Worm (Caenorhabditis elegans) whole organism, L1 larva: ENCODE data around the gene Y41G9A.5.

Experiments used
- C04F5.9 ChIP-seq: sonication (generic microtip); optimal IDR thresholded peaks from 2 replicates; lab custom pipeline; 2016; ENCODE audit warnings: missing genetic modification characterization, missing compliant biosample characterization
- C16A3.4 ChIP-seq: fragments of 150-350 bp; optimal IDR thresholded peaks from 2 replicates; lab custom pipeline; 2014; ENCODE audit warnings: missing biosample characterization, missing genetic modification characterization
- C34B4.2 ChIP-seq: sonication (generic microtip); optimal IDR thresholded peaks from 2 replicates; lab custom pipeline; 2017; ENCODE audit warnings: mild to moderate bottlenecking, missing genetic modification characterization, missing compliant biosample characterization
- F16B12.6 ChIP-seq: fragments of 150-350 bp; optimal IDR thresholded peaks from 2 replicates; lab custom pipeline; 2014; ENCODE audit warnings: missing biosample characterization, missing genetic modification characterization
- Y116A8C.19 ChIP-seq: sonication (generic microtip); optimal IDR thresholded peaks from 2 replicates; lab custom pipeline; 2016; ENCODE audit warnings: missing compliant biosample characterization, missing genetic modification characterization, borderline replicate concordance
- aha-1 ChIP-seq: fragments of 150-350 bp; optimal IDR thresholded peaks from 2 replicates; lab custom pipeline; 2014; ENCODE audit warnings: missing biosample characterization, missing genetic modification characterization
- aly-2 ChIP-seq: fragments of 150-350 bp; optimal IDR thresholded peaks from 2 replicates; lab custom pipeline; 2014; ENCODE audit warnings: missing biosample characterization, missing genetic modification characterization
- blmp-1 ChIP-seq: fragments of 150-350 bp; optimal IDR thresholded peaks from 2 replicates; lab custom pipeline; 2014; ENCODE audit warnings: missing biosample characterization, missing genetic modification characterization
- ceh-63 ChIP-seq: fragments of 200-800 bp; sonication (Bioruptor generic); optimal IDR thresholded peaks from 2 replicates; lab custom pipeline; 2018; ENCODE audit warnings: mild to moderate bottlenecking, missing genetic modification characterization, missing compliant biosample characterization
- ceh-8 ChIP-seq: fragments of 200-800 bp; sonication (Bioruptor generic); optimal IDR thresholded peaks from 2 replicates; lab custom pipeline; 2018; ENCODE audit warnings: mild to moderate bottlenecking, missing genetic modification characterization, moderate library complexity, missing compliant biosample characterization
- ceh-82 ChIP-seq, 3 experiments: fragments of 150-350 bp in 1 of 3; sonication (generic microtip) in 2 of 3; optimal IDR thresholded peaks; 2 replicates each; lab custom pipeline; 2014 to 2017; ENCODE audit warnings: missing biosample characterization in 3 of 3, missing genetic modification characterization in 3 of 3
- ceh-88 ChIP-seq: fragments of 200-800 bp; sonication (Bioruptor generic); IDR thresholded peaks from 2 replicates; pipeline ENCODE4 v1.3.6; 2022; ENCODE audit warnings: missing genetic modification characterization, missing compliant biosample characterization
- dsc-1 ChIP-seq: sonication (generic microtip); optimal IDR thresholded peaks from 2 replicates; lab custom pipeline; 2016; ENCODE audit warnings: mild to moderate bottlenecking, missing genetic modification characterization, missing compliant biosample characterization
- efl-1 ChIP-seq, 4 experiments: fragments of 150-350 bp; optimal IDR thresholded peaks in 3 of 4; peaks in 1 of 4; 1 replicate in 1 of 4; 2 replicates in 3 of 4; lab custom pipeline; 2014; ENCODE audit warnings: missing biosample characterization in 2 of 4, missing genetic modification characterization in 2 of 4, missing genetic modification reagents in 2 of 4
- egl-27 ChIP-seq, 2 experiments: fragments of 150-350 bp in 1 of 2; sonication (generic microtip); optimal IDR thresholded peaks; 3 replicates each; lab custom pipeline; 2017 to 2018; ENCODE audit warnings: missing biosample characterization in 2 of 2, missing genetic modification characterization in 2 of 2, missing genetic modification reagents in 2 of 2
- elt-2 ChIP-seq: sonication (generic microtip); optimal IDR thresholded peaks from 2 replicates; lab custom pipeline; 2016; ENCODE audit warnings: missing genetic modification characterization, mild to moderate bottlenecking, inconsistent platforms, missing compliant biosample characterization, missing genetic modification reagents
- elt-3 ChIP-seq, 6 experiments: fragments of 150-350 bp in 1 of 6; sonication (generic microtip); optimal IDR thresholded peaks; 2 replicates each; lab custom pipeline; 2017 to 2018; ENCODE audit warnings: missing biosample characterization in 6 of 6, missing genetic modification characterization in 6 of 6, inconsistent platforms in 1 of 6
- fkh-4 ChIP-seq: sonication (generic microtip); optimal IDR thresholded peaks from 2 replicates; lab custom pipeline; 2016; ENCODE audit warnings: missing compliant biosample characterization, missing genetic modification characterization, borderline replicate concordance
- fkh-8 ChIP-seq: sonication (generic microtip); optimal IDR thresholded peaks from 2 replicates; lab custom pipeline; 2016; ENCODE audit warnings: mild to moderate bottlenecking, missing genetic modification characterization, missing compliant biosample characterization
- grh-1 ChIP-seq: fragments of 200-800 bp; sonication (Bioruptor generic); IDR thresholded peaks from 2 replicates; pipeline ENCODE4 v1.3.6; 2022; ENCODE audit warnings: missing genetic modification reagents, missing genetic modification characterization, missing compliant biosample characterization
- hpl-2 ChIP-seq: fragments of 150-350 bp; optimal IDR thresholded peaks from 2 replicates; lab custom pipeline; 2014; ENCODE audit warnings: missing biosample characterization, missing genetic modification reagents, missing genetic modification characterization
- irx-1 ChIP-seq: sonication (generic microtip); optimal IDR thresholded peaks from 2 replicates; lab custom pipeline; 2016; ENCODE audit warnings: missing genetic modification characterization, missing compliant biosample characterization
- jun-1 ChIP-seq: fragments of 150-350 bp; optimal IDR thresholded peaks from 2 replicates; lab custom pipeline; 2014; ENCODE audit warnings: missing biosample characterization, missing genetic modification reagents, missing genetic modification characterization
- lin-35 ChIP-seq, 2 experiments: fragments of 150-350 bp; optimal IDR thresholded peaks; 2 replicates each; lab custom pipeline; 2014; ENCODE audit warnings: missing biosample characterization in 2 of 2, missing genetic modification characterization in 2 of 2, missing genetic modification reagents in 2 of 2
- lin-39 ChIP-seq: fragments of 150-350 bp; optimal IDR thresholded peaks from 2 replicates; lab custom pipeline; 2014; ENCODE audit warnings: missing biosample characterization, missing genetic modification reagents, missing genetic modification characterization
- mab-9 ChIP-seq: fragments of 200-800 bp; sonication (Bioruptor generic); IDR thresholded peaks from 2 replicates; pipeline ENCODE4 v1.3.6; 2022; ENCODE audit warnings: missing genetic modification reagents, missing genetic modification characterization, missing compliant biosample characterization
- mef-2 ChIP-seq: fragments of 150-350 bp; optimal IDR thresholded peaks from 2 replicates; lab custom pipeline; 2014; ENCODE audit warnings: missing biosample characterization, missing genetic modification characterization
- mep-1 ChIP-seq: fragments of 150-350 bp; optimal IDR thresholded peaks from 2 replicates; lab custom pipeline; 2014; ENCODE audit warnings: missing biosample characterization, missing genetic modification characterization
- nhr-11 ChIP-seq: fragments of 150-350 bp; optimal IDR thresholded peaks from 2 replicates; lab custom pipeline; 2014; ENCODE audit warnings: missing biosample characterization, missing genetic modification characterization
- nhr-12 ChIP-seq: sonication (generic microtip); optimal IDR thresholded peaks from 2 replicates; lab custom pipeline; 2017; ENCODE audit warnings: missing biosample characterization, missing genetic modification characterization
- nhr-47 ChIP-seq: sonication (generic microtip); optimal IDR thresholded peaks from 2 replicates; lab custom pipeline; 2016; ENCODE audit warnings: mild to moderate bottlenecking, missing genetic modification characterization, moderate library complexity, missing compliant biosample characterization
- nhr-71 ChIP-seq: sonication (generic microtip); optimal IDR thresholded peaks from 2 replicates; lab custom pipeline; 2016; ENCODE audit warnings: mild to moderate bottlenecking, missing genetic modification characterization, moderate library complexity, missing compliant biosample characterization
- nhr-84 ChIP-seq: sonication (generic microtip); optimal IDR thresholded peaks from 2 replicates; lab custom pipeline; 2017; ENCODE audit warnings: missing biosample characterization, missing genetic modification characterization
- pax-3 ChIP-seq: fragments of 200-800 bp; sonication (Bioruptor generic); optimal IDR thresholded peaks from 2 replicates; lab custom pipeline; 2018; ENCODE audit warnings: mild to moderate bottlenecking, missing genetic modification characterization, moderate library complexity, missing compliant biosample characterization
- rnt-1 ChIP-seq: sonication (generic microtip); optimal IDR thresholded peaks from 2 replicates; lab custom pipeline; 2016; ENCODE audit warnings: mild to moderate bottlenecking, missing genetic modification characterization, moderate library complexity, missing compliant biosample characterization
- skn-1 ChIP-seq: fragments of 150-350 bp; optimal IDR thresholded peaks from 2 replicates; lab custom pipeline; 2014; ENCODE audit warnings: missing biosample characterization, missing genetic modification characterization
- snpc-4 ChIP-seq: fragments of 150-350 bp; optimal IDR thresholded peaks from 2 replicates; lab custom pipeline; 2014; ENCODE audit warnings: missing biosample characterization, missing genetic modification characterization
- sptf-1 ChIP-seq: fragments of 150-350 bp; optimal IDR thresholded peaks from 2 replicates; lab custom pipeline; 2014; ENCODE audit warnings: missing biosample characterization, missing genetic modification characterization
- tbx-2 ChIP-seq: sonication (generic microtip); optimal IDR thresholded peaks from 2 replicates; lab custom pipeline; 2016; ENCODE audit warnings: missing genetic modification characterization, missing compliant biosample characterization
- tlp-1 ChIP-seq: fragments of 150-350 bp; optimal IDR thresholded peaks from 2 replicates; lab custom pipeline; 2014; ENCODE audit warnings: missing biosample characterization, missing genetic modification characterization
- unc-30 ChIP-seq: sonication (generic microtip); optimal IDR thresholded peaks from 2 replicates; lab custom pipeline; 2017; ENCODE audit warnings: missing biosample characterization, missing genetic modification characterization
- unc-62 ChIP-seq: fragments of 150-350 bp; optimal IDR thresholded peaks from 2 replicates; lab custom pipeline; 2014; ENCODE audit warnings: missing biosample characterization, missing genetic modification reagents, missing genetic modification characterization
- unc-86 ChIP-seq: sonication (generic microtip); optimal IDR thresholded peaks from 2 replicates; lab custom pipeline; 2016; ENCODE audit warnings: missing genetic modification characterization, missing compliant biosample characterization
- unc-98 ChIP-seq: fragments of 200-800 bp; sonication (Bioruptor generic); IDR thresholded peaks from 2 replicates; pipeline ENCODE4 v1.3.6; 2022; ENCODE audit warnings: missing genetic modification characterization, missing compliant biosample characterization
- xbp-1 ChIP-seq: sonication (generic microtip); optimal IDR thresholded peaks from 2 replicates; lab custom pipeline; 2016; ENCODE audit warnings: missing genetic modification characterization, missing compliant biosample characterization

Y41G9A.5 gene

DNA sequence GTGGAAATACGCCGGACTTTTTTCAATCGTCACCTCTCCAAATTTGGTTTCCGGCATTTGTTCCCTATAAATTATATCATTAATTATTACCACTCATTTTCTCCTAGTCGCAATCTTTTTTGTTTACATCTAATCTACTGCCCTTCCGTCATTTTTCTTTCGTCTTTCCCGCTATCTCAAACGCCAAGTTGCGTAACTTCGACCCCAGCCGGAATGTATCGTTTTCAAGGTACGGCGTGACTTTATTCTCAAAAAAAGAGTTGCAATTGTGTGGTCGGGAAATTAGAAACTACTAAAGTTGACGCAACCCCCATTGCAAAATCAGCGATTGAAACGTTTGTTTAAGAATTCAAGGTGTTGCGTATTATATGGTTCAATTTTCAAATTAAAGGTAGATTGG is 27.0 kb upstream of the Y41G9A.5 start:
- TF ChIP-seq jun-1 (tag; lab: Kevin White, UChicago) (no peak), C16A3.4 (tag; lab: Kevin White, UChicago) (no peak), unc-86 (tag; lab: Kevin White, UChicago) (no peak), ceh-63 (no peak), nhr-84 (no peak)

DNA sequence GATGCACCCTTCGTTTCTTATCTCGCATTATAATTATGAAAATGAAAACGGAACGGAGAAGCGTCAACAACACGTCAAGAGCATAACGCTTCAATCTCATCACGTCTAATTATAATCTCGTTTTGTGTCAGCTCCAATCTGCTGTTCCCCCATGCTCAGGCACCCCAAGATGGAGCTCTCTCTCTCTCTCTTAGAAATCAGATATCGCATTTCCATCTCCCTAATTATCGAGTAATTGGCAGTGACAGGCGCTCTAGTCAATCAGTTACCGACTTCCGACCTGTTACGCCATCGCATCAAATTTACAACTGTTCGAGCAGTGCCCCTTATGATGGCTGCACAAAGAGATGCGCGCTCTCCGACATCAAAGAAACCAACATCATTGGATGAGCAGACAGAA is 26.0 kb upstream of the Y41G9A.5 start:
- no peak for TF ChIP-seq C04F5.9 (tag; lab: Kevin White, UChicago)
- TF ChIP-seq pax-3: no peak
- no peak for TF ChIP-seq nhr-71
- TF ChIP-seq aly-2 (tag; lab: Kevin White, UChicago): no peak
- TF ChIP-seq aha-1 (tag; lab: Kevin White, UChicago): no peak
- TF ChIP-seq skn-1 (tag; lab: Kevin White, UChicago): no peak
- no peak for TF ChIP-seq jun-1 (tag; lab: Kevin White, UChicago)
- no peak for TF ChIP-seq snpc-4
- no peak for TF ChIP-seq rnt-1 (tag; lab: Kevin White, UChicago)
- TF ChIP-seq egl-27 (tag; optimal IDR thresholded peaks at IDR 0.05; lab: Kevin White, UChicago): no peak
- TF ChIP-seq lin-35 (GFP tag; optimal IDR thresholded peaks at IDR 0.05; lab: Kevin White, UChicago): no peak

DNA sequence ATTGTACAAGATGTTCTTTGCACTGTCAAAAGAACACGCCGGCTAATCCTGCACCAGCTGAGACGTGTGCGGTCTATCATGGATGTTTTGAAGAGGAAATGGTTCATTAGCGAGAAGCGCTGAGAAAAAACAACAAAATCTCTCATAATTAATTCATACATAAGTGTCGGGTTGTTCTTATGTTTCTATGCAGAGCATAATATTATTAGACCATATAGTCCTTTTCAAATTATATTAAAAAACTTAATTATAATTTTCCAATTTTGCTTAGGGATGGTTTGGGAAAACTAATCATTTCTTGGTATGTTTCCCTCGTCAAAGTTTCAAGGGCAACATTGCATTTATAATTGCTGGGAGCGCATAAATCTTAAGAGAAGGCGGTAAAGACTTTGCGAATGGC is 24.7 kb upstream of the Y41G9A.5 start:
- no peak for TF ChIP-seq C34B4.2 (tag; lab: Kevin White, UChicago)
- TF ChIP-seq irx-1 (tag; lab: Kevin White, UChicago): no peak
- TF ChIP-seq lin-39 (tag; lab: Kevin White, UChicago): no peak
- no peak for TF ChIP-seq fkh-4
- TF ChIP-seq tlp-1 (tag; lab: Kevin White, UChicago): no peak
- no peak for TF ChIP-seq nhr-47 (tag; lab: Kevin White, UChicago)
- no peak for TF ChIP-seq F16B12.6
- no peak for TF ChIP-seq tbx-2 (tag; lab: Kevin White, UChicago)
- no peak for TF ChIP-seq fkh-8 (tag; lab: Kevin White, UChicago)
- no peak for TF ChIP-seq efl-1 (optimal IDR thresholded peaks at IDR 0.05; lab: Kevin White, UChicago)
- TF ChIP-seq efl-1 (GFP tag; optimal IDR thresholded peaks at IDR 0.05 in 1 of 2; lab: Kevin White, UChicago): no peak
- no peak for TF ChIP-seq nhr-11 (tag; lab: Kevin White, UChicago)
- no peak for TF ChIP-seq Y116A8C.19 (tag; lab: Kevin White, UChicago)
- TF ChIP-seq ceh-82 (tag; optimal IDR thresholded peaks at IDR 0.05; lab: Kevin White, UChicago): no peak
- no peak for TF ChIP-seq unc-98 (GFP tag; lab: Robert Waterston, UW)
- no peak for TF ChIP-seq ceh-88 (GFP tag; lab: Robert Waterston, UW)
- no peak for TF ChIP-seq elt-2 (tag; lab: Kevin White, UChicago)
- no peak for TF ChIP-seq nhr-12 (tag; lab: Kevin White, UChicago)
- no peak for TF ChIP-seq skn-1 (tag; lab: Kevin White, UChicago)
- TF ChIP-seq unc-62: no peak

DNA sequence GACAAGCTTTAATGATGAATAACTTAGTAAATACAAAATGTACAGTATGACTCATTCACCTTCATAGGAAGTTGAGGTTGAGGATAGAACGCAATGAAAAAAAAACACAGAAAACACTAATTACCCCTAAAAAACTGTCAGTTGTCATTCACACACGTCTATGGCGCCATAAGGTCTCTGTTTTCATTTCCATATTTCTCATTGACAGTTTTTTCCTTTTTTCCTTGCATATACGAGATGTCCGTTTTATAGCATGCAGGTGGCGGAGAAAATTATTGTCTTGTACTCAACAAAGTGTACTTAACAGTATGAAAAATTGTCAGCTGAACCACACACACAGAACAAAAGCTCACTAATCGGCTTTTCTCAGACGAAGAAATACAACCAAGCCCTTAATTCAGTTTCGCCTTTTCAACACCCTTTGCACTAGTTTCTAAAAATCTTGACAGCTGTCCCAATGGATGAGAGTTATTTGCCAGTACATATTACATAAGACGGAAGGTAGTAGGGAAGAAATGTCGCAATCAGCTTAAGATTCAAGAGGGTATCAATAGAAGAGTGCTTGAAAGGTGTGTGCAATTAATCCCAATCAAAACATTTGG is 23.8 kb upstream of the Y41G9A.5 start:
- TF ChIP-seq hpl-2 (GFP tag; lab: Kevin White, UChicago) (no peak), dsc-1 (tag; lab: Kevin White, UChicago) (no peak), mef-2 (tag; lab: Kevin White, UChicago) (no peak), blmp-1 (tag; lab: Kevin White, UChicago) (no peak), fkh-8 (tag; lab: Kevin White, UChicago) (no peak), grh-1 (GFP tag; lab: Robert Waterston, UW) (no peak), egl-27 (tag; optimal IDR thresholded peaks at IDR 0.05; lab: Kevin White, UChicago) (no peak), ceh-8 (GFP tag; lab: Kevin White, UChicago) (no peak), mep-1 (no peak), unc-62 (no peak), pax-3 (no peak), lin-39 (tag; lab: Kevin White, UChicago) (no peak), elt-3 (tag; optimal IDR thresholded peaks at IDR 0.05; lab: Kevin White, UChicago) (no peak), sptf-1 (tag; lab: Kevin White, UChicago) (no peak), xbp-1 (tag; lab: Kevin White, UChicago) (no peak), ceh-88 (GFP tag; lab: Robert Waterston, UW) (no peak), unc-30 (tag; lab: Kevin White, UChicago) (no peak), irx-1 (tag; lab: Kevin White, UChicago) (no peak), mab-9 (GFP tag; lab: Robert Waterston, UW) (no peak)
